Fruit fly (Drosophila melanogaster) whole organism, pupa: Measurements from ENCODE around the gene isoQC.

ENCODE experiments used
- Ets98B ChIP-seq: fragments of 200-800 bp; sonication (Bioruptor generic); IDR thresholded peaks from 2 replicates; pipeline ENCODE4 v1.3.6; 2022; ENCODE audit warnings: missing biosample characterization, missing genetic modification characterization
- Pif1B ChIP-seq: fragments of 200-800 bp; sonication (Bioruptor generic); optimal IDR thresholded peaks from 3 replicates; lab custom pipeline; 2016; ENCODE audit warnings: missing biosample characterization, missing genetic modification characterization

dm6 chr3L:20511499-20512108 is 37.3 kb downstream of the isoQC start:
- TF ChIP-seq Ets98B (GFP tag; lab: Robert Waterston, UW) (no peak), Pif1B (GFP tag; lab: Kevin White, UChicago) (no peak)
